Worm (Caenorhabditis elegans): ENCODE results near the gene F19G12.8.

Gene F19G12.8

ce11 chrX:1393891-1394290, 23.2 kb upstream of the F19G12.8 start, which contains the start of gene F56C3.9:
Gene F56C3.9 (minus strand): TSS chrX:1393991.
- TF ChIP-seq ztf-26 (tag; optimal IDR thresholded peaks at IDR 0.05) (no peak), mxl-1 (tag; optimal IDR thresholded peaks at IDR 0.05) (no peak), nhr-179 (tag; optimal IDR thresholded peaks at IDR 0.05) (no peak), lir-1 (GFP tag; conservative IDR thresholded peaks at IDR 0.05) (no peak), snpc-3.4 (tag; optimal IDR thresholded peaks at IDR 0.05) (no peak), mes-4 (tag; optimal IDR thresholded peaks at IDR 0.05) (no peak), egl-18 (GFP tag; IDR thresholded peaks at IDR 0.05) (no peak)

- TF ChIP-seq madf-8 (GFP tag; conservative IDR thresholded peaks at IDR 0.05), result no peak
- no peak for TF ChIP-seq lin-26 (GFP tag; IDR thresholded peaks at IDR 0.05)
- no peak for TF ChIP-seq ama-1 (optimal IDR thresholded peaks at IDR 0.05)
- no peak for TF ChIP-seq ama-1 (GFP tag; optimal IDR thresholded peaks at IDR 0.05)
- no peak for TF ChIP-seq hmg-1.2 (GFP tag; IDR thresholded peaks at IDR 0.05)
- no peak for TF ChIP-seq ekl-4 (GFP tag; IDR thresholded peaks at IDR 0.05)
- TF ChIP-seq gei-17 (GFP tag; optimal IDR thresholded peaks at IDR 0.05), result no peak
- TF ChIP-seq aptf-3 (GFP tag; IDR thresholded peaks at IDR 0.05), result no peak
- TF ChIP-seq lin-54 (GFP tag; optimal IDR thresholded peaks at IDR 0.05), result no peak
- TF ChIP-seq K12H6.12 (tag; optimal IDR thresholded peaks at IDR 0.05), result no peak
- no peak for TF ChIP-seq mel-28 (tag; optimal IDR thresholded peaks at IDR 0.05; ENCODE audit: borderline replicate concordance)
- TF ChIP-seq B0019.2 (GFP tag; conservative IDR thresholded peaks at IDR 0.05), result no peak
Measured at ce11 chrX:1394437-1394836, 22.7 kb upstream of the F19G12.8 start.

- TF ChIP-seq ztf-25 (GFP tag; IDR thresholded peaks at IDR 0.05) (no peak), sea-2 (GFP tag; IDR thresholded peaks at IDR 0.05) (no peak), ama-1 (optimal IDR thresholded peaks at IDR 0.05) (no peak), ama-1 (GFP tag; optimal IDR thresholded peaks at IDR 0.05) (no peak), B0336.3 (GFP tag; IDR thresholded peaks at IDR 0.05) (no peak), lin-40 (tag; optimal IDR thresholded peaks at IDR 0.05) (peak; percentile 27), F57A8.1 (GFP tag; optimal IDR thresholded peaks at IDR 0.05) (no peak), Y79H2A.3 (GFP tag; conservative IDR thresholded peaks at IDR 0.05) (no peak), nfya-2 (GFP tag; IDR thresholded peaks at IDR 0.05) (no peak), K12H6.12 (tag; optimal IDR thresholded peaks at IDR 0.05) (peak; percentile 30), B0261.1 (tag; optimal IDR thresholded peaks at IDR 0.05) (no peak), sdz-38 (tag; optimal IDR thresholded peaks at IDR 0.05) (no peak), bed-1 (GFP tag; IDR thresholded peaks at IDR 0.05) (no peak), atf-7 (tag; optimal IDR thresholded peaks at IDR 0.05) (peak; percentile 51), K11D2.4 (GFP tag; IDR thresholded peaks at IDR 0.05) (0 out of 2 replicates have a peak, but pooled peaks have one; percentile 32), ZK185.1 (tag; optimal IDR thresholded peaks at IDR 0.05; ENCODE audit: poor library complexity, severe bottlenecking) (no peak), nhr-27 (tag; optimal IDR thresholded peaks at IDR 0.05) (no peak), lir-1 (GFP tag; conservative IDR thresholded peaks at IDR 0.05) (0 out of 2 replicates have a peak, but pooled peaks have one; percentile 8), fkh-3 (tag; optimal IDR thresholded peaks at IDR 0.05) (no peak), hsf-1 (GFP tag; IDR thresholded peaks at IDR 0.05) (no peak), somi-1 (GFP tag; optimal IDR thresholded peaks at IDR 0.05) (peak; percentile 38), ceh-79 (tag; optimal IDR thresholded peaks at IDR 0.05) (no peak), ceh-40 (GFP tag; IDR thresholded peaks at IDR 0.05) (no peak), F23B12.7 (tag; optimal IDR thresholded peaks at IDR 0.05; ENCODE audit: insufficient read depth) (no peak), C06A6.2 (GFP tag; conservative IDR thresholded peaks at IDR 0.05) (no peak), egl-44 (GFP tag; IDR thresholded peaks at IDR 0.05) (no peak), xnd-1 (tag; optimal IDR thresholded peaks at IDR 0.05) (no peak), aptf-3 (GFP tag; IDR thresholded peaks at IDR 0.05) (no peak), ztf-22 (GFP tag; optimal IDR thresholded peaks at IDR 0.05) (no peak), F49E8.2 (tag; optimal IDR thresholded peaks at IDR 0.05; ENCODE audit: insufficient read depth) (no peak), lin-54 (GFP tag; optimal IDR thresholded peaks at IDR 0.05) (no peak), chd-7 (tag; optimal IDR thresholded peaks at IDR 0.05) (no peak), F37B4.10 (GFP tag; IDR thresholded peaks at IDR 0.05) (no peak)
Measured at ce11 chrX:1395793-1396192, 21.3 kb upstream of the F19G12.8 start.

All from whole organism, young adult.